Fruit fly (Drosophila melanogaster): Measurements from ENCODE around the gene wts.

The wts gene

DNA sequence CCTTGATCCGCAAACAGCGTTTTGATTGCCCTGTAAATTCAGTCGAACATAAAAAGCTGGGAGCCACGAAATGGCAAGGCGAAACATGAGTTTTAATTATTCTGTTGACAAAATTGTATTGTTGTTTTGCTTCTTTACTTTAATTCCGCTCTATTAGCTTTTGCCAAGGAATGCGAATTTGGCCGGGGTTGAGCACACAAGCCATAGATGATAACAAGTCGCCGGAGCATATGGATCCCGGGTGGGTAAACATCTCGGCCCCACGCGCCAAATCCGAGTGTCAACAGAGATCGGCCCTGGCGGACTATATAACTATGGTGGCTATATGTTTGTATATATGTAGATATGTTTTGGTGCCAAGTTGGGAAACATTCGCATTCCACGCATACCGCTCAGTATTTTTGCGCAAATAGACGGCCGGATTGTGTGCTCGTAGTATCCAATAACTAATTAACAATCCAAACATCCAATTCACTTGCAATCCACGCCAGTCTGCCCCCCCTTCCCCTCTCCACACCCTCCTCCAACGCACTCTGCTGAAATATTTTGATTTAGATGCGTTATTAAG lies 4.2 kb downstream of the wts start (continued):
- TF ChIP-seq Drgx (GFP tag; IDR thresholded peaks at IDR 0.05): 0 out of 2 replicates have a peak, but pooled peaks have one; percentile 14
- no peak for TF ChIP-seq CG13424 (tag; optimal IDR thresholded peaks at IDR 0.05)
- TF ChIP-seq CG12299 (tag; optimal IDR thresholded peaks at IDR 0.05): peak; percentile 17
- no peak for TF ChIP-seq pan (optimal IDR thresholded peaks at IDR 0.05)
- TF ChIP-seq pan (GFP tag; optimal IDR thresholded peaks at IDR 0.05 in 1 of 2, IDR thresholded peaks at IDR 0.05 in 1 of 2): no peak
- peak; percentile 31 for TF ChIP-seq lilli (GFP tag; optimal IDR thresholded peaks at IDR 0.05)
- peak; percentile 73 for TF ChIP-seq CG10543 (GFP tag; optimal IDR thresholded peaks at IDR 0.05)
- TF ChIP-seq CG4282 (GFP tag; optimal IDR thresholded peaks at IDR 0.05): peak; percentile 21
- TF ChIP-seq CG11456 (GFP tag; IDR thresholded peaks at IDR 0.05): 0 out of 3 replicates have a peak, but pooled peaks have one; percentile 6
- TF ChIP-seq Trl (optimal IDR thresholded peaks at IDR 0.05): no peak
- peak; percentile 21 for TF ChIP-seq Trl (GFP tag; optimal IDR thresholded peaks at IDR 0.05)
- peak; percentile 27 for TF ChIP-seq org-1 (GFP tag; optimal IDR thresholded peaks at IDR 0.05)
- peak; percentile 39 for TF ChIP-seq CG18011 (GFP tag; optimal IDR thresholded peaks at IDR 0.05)
- TF ChIP-seq dysf (GFP tag; IDR thresholded peaks at IDR 0.05): no peak
- peak; percentile 15 for TF ChIP-seq exex (tag; optimal IDR thresholded peaks at IDR 0.05)
- peak; percentile 24 for TF ChIP-seq CG1792 (GFP tag; optimal IDR thresholded peaks at IDR 0.05)
- peak; percentile 16 for TF ChIP-seq CG10209 (GFP tag; optimal IDR thresholded peaks at IDR 0.05)
- TF ChIP-seq CG3838 (GFP tag; optimal IDR thresholded peaks at IDR 0.05): no peak
- TF ChIP-seq BtbVII (GFP tag; optimal IDR thresholded peaks at IDR 0.05): peak; percentile 26
- TF ChIP-seq CG1233 (GFP tag; optimal IDR thresholded peaks at IDR 0.05): peak; percentile 20
- peak; percentile 24 for TF ChIP-seq CG6683 (GFP tag; optimal IDR thresholded peaks at IDR 0.05)
- peak; percentile 33; the same call in 1 of the 3 replicates for TF ChIP-seq Dbx (GFP tag; IDR thresholded peaks at IDR 0.05)
- TF ChIP-seq CG10462 (GFP tag; optimal IDR thresholded peaks at IDR 0.05): no peak
- no peak for TF ChIP-seq Sry-δ (GFP tag; optimal IDR thresholded peaks at IDR 0.05)
- TF ChIP-seq HHEX (GFP tag; optimal IDR thresholded peaks at IDR 0.05): peak; percentile 45
- TF ChIP-seq ash1 (GFP tag; optimal IDR thresholded peaks at IDR 0.05): no peak
- TF ChIP-seq Lpt (GFP tag; optimal IDR thresholded peaks at IDR 0.05): no peak
- TF ChIP-seq sna (GFP tag; IDR thresholded peaks at IDR 0.05; ENCODE audit: partially characterized antibody): no peak
- TF ChIP-seq CG11085 (GFP tag; IDR thresholded peaks at IDR 0.05): peak; percentile 26; the same call in 1 of the 2 replicates
- no peak for TF ChIP-seq zen2 (GFP tag; IDR thresholded peaks at IDR 0.05; ENCODE audit: partially characterized antibody)
- no peak for TF ChIP-seq CG16779 (GFP tag; IDR thresholded peaks at IDR 0.05)
- TF ChIP-seq CG18599 (GFP tag; optimal IDR thresholded peaks at IDR 0.05): peak; percentile 63
- no peak for TF ChIP-seq hkb (optimal IDR thresholded peaks at IDR 0.05)
- no peak for TF ChIP-seq hkb (GFP tag; IDR thresholded peaks at IDR 0.05)
- TF ChIP-seq NK7.1 (GFP tag; optimal IDR thresholded peaks at IDR 0.05): no peak
- TF ChIP-seq CG30020 (tag; optimal IDR thresholded peaks at IDR 0.05): no peak
- no peak for TF ChIP-seq D (optimal IDR thresholded peaks at IDR 0.05)
- TF ChIP-seq D (GFP tag; optimal IDR thresholded peaks at IDR 0.05): no peak
- TF ChIP-seq lmd (GFP tag; IDR thresholded peaks at IDR 0.05): no peak
- no peak for TF ChIP-seq Hr78 (GFP tag; optimal IDR thresholded peaks at IDR 0.05)
- TF ChIP-seq ci (GFP tag; IDR thresholded peaks at IDR 0.05): 0 out of 3 replicates have a peak, but pooled peaks have one; percentile 8
- TF ChIP-seq CG6765 (GFP tag; optimal IDR thresholded peaks at IDR 0.05): peak; percentile 70
- TF ChIP-seq peb (GFP tag; IDR thresholded peaks at IDR 0.05): no peak
- no peak for TF ChIP-seq Doc3 (GFP tag; IDR thresholded peaks at IDR 0.05; ENCODE audit: partially characterized antibody)
- TF ChIP-seq CG4854 (GFP tag; optimal IDR thresholded peaks at IDR 0.05): no peak
- TF ChIP-seq vvl (GFP tag; IDR thresholded peaks at IDR 0.05): peak; percentile 41
- no peak for TF ChIP-seq her (GFP tag; optimal IDR thresholded peaks at IDR 0.05)
- no peak for TF ChIP-seq cas (GFP tag; IDR thresholded peaks at IDR 0.05)
- TF ChIP-seq CG16815 (GFP tag; optimal IDR thresholded peaks at IDR 0.05): no peak
- peak in 1 of 2 experiments; percentile 37 for TF ChIP-seq Hr51 (GFP tag; optimal IDR thresholded peaks at IDR 0.05)
- no peak for TF ChIP-seq Kr (GFP tag; optimal IDR thresholded peaks at IDR 0.05)

Measured in whole organism, embryonic.